Worm (Caenorhabditis elegans): ENCODE data around the gene apt-9.

- TF ChIP-seq unc-62 (GFP tag; optimal IDR thresholded peaks at IDR 0.05) (no peak), nhr-84 (tag; optimal IDR thresholded peaks at IDR 0.05) (no peak), tbx-2 (tag; optimal IDR thresholded peaks at IDR 0.05) (no peak), unc-130 (tag; optimal IDR thresholded peaks at IDR 0.05) (no peak), efl-1 (optimal IDR thresholded peaks at IDR 0.05) (no peak), efl-1 (GFP tag; optimal IDR thresholded peaks at IDR 0.05 in 1 of 2) (no peak), C04F5.9 (tag; optimal IDR thresholded peaks at IDR 0.05) (no peak), nhr-28 (tag; optimal IDR thresholded peaks at IDR 0.05) (no peak), aly-2 (tag; optimal IDR thresholded peaks at IDR 0.05) (no peak)
Measured at ce11 chrX:11060940-11061339, 7.4 kb upstream of the apt-9 start.
